Fruit fly (Drosophila melanogaster): ENCODE results near the gene Rsf1.

Gene Rsf1

DNA sequence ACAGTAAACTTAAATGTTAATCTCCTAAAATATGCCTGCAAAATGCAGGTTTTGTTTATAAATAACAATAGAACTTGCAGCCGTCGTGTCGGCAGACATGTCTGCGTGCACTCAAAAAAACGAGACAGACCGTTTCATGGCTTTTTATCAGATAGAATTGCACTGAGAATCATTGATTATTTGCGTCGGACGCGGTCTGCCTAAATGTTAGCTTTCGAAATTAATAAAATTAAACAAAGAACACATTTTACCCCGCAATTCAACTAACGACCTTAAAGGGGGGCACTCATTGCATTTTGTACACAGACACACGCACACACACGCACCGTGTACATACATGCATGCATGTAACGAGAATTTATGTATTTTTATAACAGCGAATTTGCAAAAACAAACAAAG, 13.5 kb upstream of the Rsf1 start (continued):
- TF ChIP-seq CG15696 (tag; optimal IDR thresholded peaks at IDR 0.05) (no peak), CG18262 (tag; optimal IDR thresholded peaks at IDR 0.05) (peak; percentile 20), Aef1 (GFP tag; IDR thresholded peaks at IDR 0.05) (no peak), jumu (GFP tag; optimal IDR thresholded peaks at IDR 0.05) (no peak), en (GFP tag; optimal IDR thresholded peaks at IDR 0.05) (peak; percentile 1), CG8765 (GFP tag; IDR thresholded peaks at IDR 0.05) (no peak), CG1792 (GFP tag; optimal IDR thresholded peaks at IDR 0.05) (peak; percentile 15), gsb-n (tag; optimal IDR thresholded peaks at IDR 0.05) (no peak), hkb (optimal IDR thresholded peaks at IDR 0.05) (no peak), hkb (GFP tag; IDR thresholded peaks at IDR 0.05) (no peak), CG2889 (GFP tag; IDR thresholded peaks at IDR 0.05) (no peak), CG10147 (GFP tag; optimal IDR thresholded peaks at IDR 0.05) (no peak), CG1603 (tag; optimal IDR thresholded peaks at IDR 0.05) (peak; percentile 65), sima (GFP tag; optimal IDR thresholded peaks at IDR 0.05) (peak; percentile 12), CG17829 (tag; optimal IDR thresholded peaks at IDR 0.05) (no peak), onecut (GFP tag; IDR thresholded peaks at IDR 0.05) (no peak), CG17186 (GFP tag; optimal IDR thresholded peaks at IDR 0.05) (no peak), Mrtf (GFP tag; IDR thresholded peaks at IDR 0.05) (no peak), Bdp1 (GFP tag; optimal IDR thresholded peaks at IDR 0.05) (no peak), CG6683 (GFP tag; optimal IDR thresholded peaks at IDR 0.05) (no peak), CG13424 (tag; optimal IDR thresholded peaks at IDR 0.05) (no peak), ara (GFP tag; IDR thresholded peaks at IDR 0.05) (no peak), Oaz (GFP tag; IDR thresholded peaks at IDR 0.05) (no peak), Side (GFP tag; optimal IDR thresholded peaks at IDR 0.05) (peak; percentile 39), wdn (GFP tag; IDR thresholded peaks at IDR 0.05) (no peak), Ada2b (GFP tag; IDR thresholded peaks at IDR 0.05) (0 out of 2 replicates have a peak, but pooled peaks have one; percentile 43), slou (GFP tag; optimal IDR thresholded peaks at IDR 0.05) (no peak), fd64A (GFP tag; optimal IDR thresholded peaks at IDR 0.05) (no peak), CG4730 (GFP tag; IDR thresholded peaks at IDR 0.05) (no peak), CG4820 (GFP tag; optimal IDR thresholded peaks at IDR 0.05) (peak; percentile 25), D19A (tag; optimal IDR thresholded peaks at IDR 0.05) (no peak), CG12236 (GFP tag; optimal IDR thresholded peaks at IDR 0.05) (peak; percentile 47), chinmo (GFP tag; IDR thresholded peaks at IDR 0.05; ENCODE audit: partially characterized antibody) (no peak; the same call in 3 of the 4 replicates), CG5245 (GFP tag; optimal IDR thresholded peaks at IDR 0.05) (peak; percentile 10), nau (GFP tag; optimal IDR thresholded peaks at IDR 0.05) (no peak), Gug (GFP tag; IDR thresholded peaks at IDR 0.05) (no peak), sens (GFP tag) (peak; percentile 93), CG18011 (GFP tag; optimal IDR thresholded peaks at IDR 0.05) (peak; percentile 10), stwl (tag; optimal IDR thresholded peaks at IDR 0.05) (no peak), CG3838 (GFP tag; optimal IDR thresholded peaks at IDR 0.05) (no peak), CG15269 (tag; optimal IDR thresholded peaks at IDR 0.05) (no peak), CG12219 (GFP tag; optimal IDR thresholded peaks at IDR 0.05) (no peak), otp (GFP tag; IDR thresholded peaks at IDR 0.05) (no peak), dmrt99B (tag; optimal IDR thresholded peaks at IDR 0.05) (no peak), nmo (GFP tag; optimal IDR thresholded peaks at IDR 0.05) (no peak), caup (GFP tag; optimal IDR thresholded peaks at IDR 0.05; ENCODE audit: severe bottlenecking) (no peak), Chrac-16 (GFP tag; optimal IDR thresholded peaks at IDR 0.05) (peak; percentile 14), Ets65A (GFP tag) (peak; percentile 53), chif (GFP tag; optimal IDR thresholded peaks at IDR 0.05) (no peak), E2f1 (GFP tag; IDR thresholded peaks at IDR 0.05) (peak; percentile 38; the same call in 1 of the 2 replicates), vnd (GFP tag; IDR thresholded peaks at IDR 0.05; ENCODE audit: partially characterized antibody) (no peak), CG34422 (GFP tag; IDR thresholded peaks at IDR 0.05) (peak; percentile 46; the same call in 1 of the 3 replicates)

Measured in whole organism, embryonic.